Fruit fly (Drosophila melanogaster) whole organism, adult: Measurements from ENCODE around the gene CG13946.

ENCODE experiments used
- CG33017 ChIP-seq: fragments of 200-800 bp; sonication (Bioruptor generic); optimal IDR thresholded peaks from 2 replicates; lab custom pipeline; 2018; ENCODE audit warnings: missing biosample characterization, mild to moderate bottlenecking, missing genetic modification characterization, moderate library complexity
- cic ChIP-seq: fragments of 200-800 bp; sonication (Bioruptor generic); optimal IDR thresholded peaks from 2 replicates; lab custom pipeline; 2017; ENCODE audit warnings: missing biosample characterization, mild to moderate bottlenecking, missing genetic modification characterization, moderate library complexity

dm6 chr2L:789966-790365 is 13.6 kb downstream of the CG13946 start:
- TF ChIP-seq cic (no peak), CG33017 (tag; lab: Kevin White, UChicago) (no peak)
